Fruit fly (Drosophila melanogaster) S2 (cell line): ENCODE measurements around the gene CG7656.

Experiments
- CG8478 ChIP-seq: fragments of >200 bp; optimal IDR thresholded peaks from 2 replicates; lab custom pipeline; 2018
- CTCF ChIP-seq, 2 experiments: fragments of >200 bp; optimal IDR thresholded peaks; 2 replicates each; lab custom pipeline; 2018

- TF ChIP-seq CG8478 (lab: Kevin White, UChicago): no peak
- TF ChIP-seq CTCF (optimal IDR thresholded peaks at IDR 0.05; lab: Kevin White, UChicago): no peak
Measured at dm6 chr3L:15599190-15599589, 11.2 kb upstream of the CG7656 start.
